Fruit fly (Drosophila melanogaster) whole organism, embryonic: ENCODE data around the gene Pcd.

Experiments used
- CG10274 ChIP-seq: fragments of 200-800 bp; sonication (Bioruptor generic); optimal IDR thresholded peaks from 3 replicates; lab custom pipeline; 2017; ENCODE audit warnings: missing biosample characterization, mild to moderate bottlenecking, missing genetic modification characterization
- CG10366 ChIP-seq: fragments of 200-800 bp; sonication (Bioruptor generic); IDR thresholded peaks from 2 replicates; pipeline ENCODE4 v1.3.6; 2022; ENCODE audit warnings: missing biosample characterization, missing genetic modification characterization
- CG13287 ChIP-seq: fragments of 200-800 bp; sonication (Bioruptor generic); IDR thresholded peaks from 2 replicates; pipeline ENCODE4 v1.3.6; 2022; ENCODE audit warnings: missing biosample characterization, missing genetic modification characterization; ENCODE audit not compliant: partially characterized antibody
- CG14965 ChIP-seq: fragments of 200-800 bp; sonication (Bioruptor generic); optimal IDR thresholded peaks from 2 replicates; lab custom pipeline; 2016; ENCODE audit warnings: missing biosample characterization, missing genetic modification characterization, borderline replicate concordance
- CG15601 ChIP-seq: fragments of 200-800 bp; sonication (Bioruptor generic); optimal IDR thresholded peaks from 3 replicates; lab custom pipeline; 2019; ENCODE audit warnings: missing biosample characterization, mild to moderate bottlenecking, missing genetic modification characterization, moderate library complexity
- CG17385 ChIP-seq: fragments of 200-800 bp; sonication (Bioruptor generic); optimal IDR thresholded peaks from 3 replicates; lab custom pipeline; 2018; ENCODE audit warnings: missing biosample characterization, mild to moderate bottlenecking, missing genetic modification characterization
- CG17612 ChIP-seq: fragments of 200-800 bp; sonication (Bioruptor generic); IDR thresholded peaks from 2 replicates; pipeline ENCODE4 v1.3.6; 2022; ENCODE audit warnings: missing biosample characterization, missing genetic modification characterization
- CG17912 ChIP-seq: fragments of 200-800 bp; sonication (Bioruptor generic); optimal IDR thresholded peaks from 2 replicates; lab custom pipeline; 2018; ENCODE audit warnings: missing biosample characterization, mild to moderate bottlenecking, missing genetic modification characterization
- CG1832 ChIP-seq: fragments of 200-800 bp; sonication (Bioruptor generic); optimal IDR thresholded peaks from 2 replicates; lab custom pipeline; 2017; ENCODE audit warnings: missing biosample characterization, mild to moderate bottlenecking, missing genetic modification characterization, inconsistent platforms
- CG2116 ChIP-seq: fragments of 200-800 bp; sonication (Bioruptor generic); optimal IDR thresholded peaks from 3 replicates; lab custom pipeline; 2018; ENCODE audit warnings: missing biosample characterization, mild to moderate bottlenecking, missing genetic modification characterization
- CG2678 ChIP-seq: fragments of 200-800 bp; sonication (Bioruptor generic); optimal IDR thresholded peaks from 3 replicates; lab custom pipeline; 2019; ENCODE audit warnings: missing biosample characterization, mild to moderate bottlenecking, missing genetic modification characterization, moderate library complexity
- CG30431 ChIP-seq: fragments of 200-800 bp; sonication (Bioruptor generic); optimal IDR thresholded peaks from 2 replicates; lab custom pipeline; 2017; ENCODE audit warnings: missing biosample characterization, missing genetic modification characterization
- CG3995 ChIP-seq: fragments of 200-800 bp; sonication (Bioruptor generic); optimal IDR thresholded peaks from 3 replicates; lab custom pipeline; 2016; ENCODE audit warnings: missing biosample characterization, missing genetic modification characterization
- CG5953 ChIP-seq: fragments of 200-800 bp; sonication (Bioruptor generic); IDR thresholded peaks from 2 replicates; pipeline ENCODE4 v1.3.6; 2022; ENCODE audit warnings: missing biosample characterization, missing genetic modification characterization
- CG6854 ChIP-seq: fragments of 200-800 bp; sonication (Bioruptor generic); optimal IDR thresholded peaks from 3 replicates; lab custom pipeline; 2017; ENCODE audit warnings: missing biosample characterization, mild to moderate bottlenecking, missing genetic modification characterization
- CG8359 ChIP-seq: fragments of 200-800 bp; sonication (Bioruptor generic); optimal IDR thresholded peaks from 2 replicates; lab custom pipeline; 2017; ENCODE audit warnings: missing biosample characterization, mild to moderate bottlenecking, missing genetic modification characterization, borderline replicate concordance
- CG8478 ChIP-seq: fragments of >200 bp; optimal IDR thresholded peaks from 2 replicates; lab custom pipeline; 2018
- CG8765 ChIP-seq: fragments of 200-800 bp; sonication (Bioruptor generic); IDR thresholded peaks from 2 replicates; pipeline ENCODE4 v1.3.6; 2022; ENCODE audit warnings: missing biosample characterization, missing genetic modification characterization
- CHES-1-like ChIP-seq: fragments of 200-800 bp; sonication (Bioruptor generic); optimal IDR thresholded peaks from 2 replicates; lab custom pipeline; 2016; ENCODE audit warnings: missing biosample characterization, missing genetic modification characterization
- CkIIα-i1 ChIP-seq: fragments of 200-800 bp; sonication (Bioruptor generic); IDR thresholded peaks from 2 replicates; pipeline ENCODE4 v1.3.6; 2022; ENCODE audit warnings: missing biosample characterization, missing genetic modification characterization
- D19A ChIP-seq: fragments of 200-800 bp; optimal IDR thresholded peaks from 3 replicates; lab custom pipeline; 2019; ENCODE audit warnings: missing biosample characterization, mild to moderate bottlenecking, missing genetic modification characterization, moderate library complexity
- D19B ChIP-seq: fragments of 200-800 bp; sonication (Bioruptor generic); optimal IDR thresholded peaks from 2 replicates; lab custom pipeline; 2017; ENCODE audit warnings: missing biosample characterization, mild to moderate bottlenecking, missing genetic modification characterization
- Doc3 ChIP-seq: fragments of 200-800 bp; sonication (Bioruptor generic); IDR thresholded peaks from 3 replicates; pipeline ENCODE4 v1.3.6; 2022; ENCODE audit warnings: missing biosample characterization, missing genetic modification characterization; ENCODE audit not compliant: partially characterized antibody
- Drgx ChIP-seq: fragments of 200-800 bp; sonication (Bioruptor generic); IDR thresholded peaks from 2 replicates; pipeline ENCODE4 v1.3.6; 2022; ENCODE audit warnings: missing biosample characterization, missing genetic modification characterization
- Fer3 ChIP-seq: fragments of 200-800 bp; sonication (Bioruptor generic); optimal IDR thresholded peaks from 2 replicates; lab custom pipeline; 2018; ENCODE audit warnings: missing biosample characterization, mild to moderate bottlenecking, missing genetic modification characterization, moderate library complexity
- Med ChIP-seq: fragments of 200-800 bp; sonication (Bioruptor generic); peaks from one replicate; lab custom pipeline; 2016; ENCODE audit warnings: missing biosample characterization, missing genetic modification characterization, mild to moderate bottlenecking, inconsistent platforms, moderate library complexity
- Ravus ChIP-seq: fragments of 200-800 bp; sonication (Bioruptor generic); IDR thresholded peaks from 2 replicates; pipeline ENCODE4 v1.3.6; 2022; ENCODE audit warnings: missing biosample characterization, missing genetic modification characterization
- Sry-δ ChIP-seq: fragments of 200-800 bp; sonication (Bioruptor generic); optimal IDR thresholded peaks from 2 replicates; lab custom pipeline; 2016; ENCODE audit warnings: missing biosample characterization, missing genetic modification characterization
- az2 ChIP-seq: fragments of 200-800 bp; sonication (Bioruptor generic); optimal IDR thresholded peaks from 3 replicates; lab custom pipeline; 2016; ENCODE audit warnings: missing biosample characterization, missing genetic modification characterization
- bab2 ChIP-seq: fragments of 200-800 bp; sonication (Bioruptor generic); optimal IDR thresholded peaks from 2 replicates; lab custom pipeline; 2016; ENCODE audit warnings: missing biosample characterization, missing genetic modification characterization
- bowl ChIP-seq: fragments of 200-800 bp; sonication (Bioruptor generic); IDR thresholded peaks from 2 replicates; pipeline ENCODE4 v1.3.6; 2022; ENCODE audit warnings: missing biosample characterization, missing genetic modification characterization
- br ChIP-seq: fragments of >200 bp; optimal IDR thresholded peaks from 2 replicates; lab custom pipeline; 2017
- bsh ChIP-seq, 2 experiments: fragments of 200-800 bp; sonication (Bioruptor generic); optimal IDR thresholded peaks; 2 replicates each; lab custom pipeline; 2017 to 2018; ENCODE audit warnings: mild to moderate bottlenecking in 2 of 2, missing biosample characterization in 2 of 2, missing genetic modification characterization in 2 of 2, moderate library complexity in 1 of 2
- corto ChIP-seq: fragments of 200-800 bp; sonication (Bioruptor generic); optimal IDR thresholded peaks from 2 replicates; lab custom pipeline; 2016; ENCODE audit warnings: missing biosample characterization, mild to moderate bottlenecking, missing genetic modification characterization, moderate library complexity
- danr ChIP-seq: fragments of 200-800 bp; sonication (Bioruptor generic); IDR thresholded peaks from 2 replicates; pipeline ENCODE4 v1.3.6; 2022; ENCODE audit warnings: missing biosample characterization, missing genetic modification characterization
- ems ChIP-seq: fragments of 200-800 bp; sonication (Bioruptor generic); optimal IDR thresholded peaks from 3 replicates; lab custom pipeline; 2016; ENCODE audit warnings: missing biosample characterization, missing genetic modification characterization
- en ChIP-seq: fragments of 200-800 bp; sonication (Bioruptor generic); optimal IDR thresholded peaks from 2 replicates; lab custom pipeline; 2016; ENCODE audit warnings: missing biosample characterization, missing genetic modification characterization
- esg ChIP-seq: fragments of 200-800 bp; sonication (Bioruptor generic); conservative IDR thresholded peaks from 2 replicates; pipeline ENCODE4 v1.3.6; 2022; ENCODE audit warnings: missing biosample characterization, missing genetic modification characterization
- fd102C ChIP-seq: fragments of 200-800 bp; sonication (Bioruptor generic); optimal IDR thresholded peaks from 2 replicates; lab custom pipeline; 2018; ENCODE audit warnings: missing biosample characterization, mild to moderate bottlenecking, missing genetic modification characterization, moderate library complexity
- gem ChIP-seq: fragments of 200-800 bp; sonication (Bioruptor generic); optimal IDR thresholded peaks from 2 replicates; lab custom pipeline; 2019; ENCODE audit warnings: missing biosample characterization, mild to moderate bottlenecking, missing genetic modification characterization, moderate library complexity
- grau ChIP-seq: fragments of 200-800 bp; optimal IDR thresholded peaks from 3 replicates; lab custom pipeline; 2019; ENCODE audit warnings: missing biosample characterization, mild to moderate bottlenecking, missing genetic modification characterization, moderate library complexity
- luna ChIP-seq: fragments of 200-800 bp; sonication (Bioruptor generic); optimal IDR thresholded peaks from 2 replicates; lab custom pipeline; 2016; ENCODE audit warnings: missing biosample characterization, missing genetic modification characterization
- nmo ChIP-seq: fragments of 200-800 bp; sonication (Bioruptor generic); optimal IDR thresholded peaks from 2 replicates; lab custom pipeline; 2018; ENCODE audit warnings: missing biosample characterization, mild to moderate bottlenecking, missing genetic modification characterization, moderate library complexity
- pita ChIP-seq: fragments of 200-800 bp; sonication (Bioruptor generic); optimal IDR thresholded peaks from 2 replicates; lab custom pipeline; 2017; ENCODE audit warnings: missing biosample characterization, mild to moderate bottlenecking, missing genetic modification characterization
- prd ChIP-seq, 3 experiments: fragments of >200 bp in 2 of 3; fragments of 200-800 bp in 1 of 3; sonication (Bioruptor generic) in 1 of 3; optimal IDR thresholded peaks in 2 of 3; IDR thresholded peaks in 1 of 3; 2 replicates in 2 of 3; 3 replicates in 1 of 3; pipeline versions ENCODE4 v1.3.6 to Lab custom; 2017 to 2022; ENCODE audit warnings: missing biosample characterization in 1 of 3, missing genetic modification characterization in 1 of 3
- pum ChIP-seq: fragments of 200-800 bp; sonication (Bioruptor generic); optimal IDR thresholded peaks from 2 replicates; lab custom pipeline; 2016; ENCODE audit warnings: missing biosample characterization, missing genetic modification characterization
- row ChIP-seq: fragments of 200-800 bp; sonication (Bioruptor generic); IDR thresholded peaks from 3 replicates; pipeline ENCODE4 v1.3.6; 2022; ENCODE audit warnings: missing biosample characterization, missing genetic modification characterization
- sd ChIP-seq: fragments of 200-800 bp; sonication (Bioruptor generic); optimal IDR thresholded peaks from 3 replicates; lab custom pipeline; 2018; ENCODE audit warnings: missing biosample characterization, mild to moderate bottlenecking, missing genetic modification characterization, moderate library complexity
- tna ChIP-seq: fragments of 200-800 bp; sonication (Bioruptor generic); IDR thresholded peaks from 2 replicates; pipeline ENCODE4 v1.3.6; 2022; ENCODE audit warnings: missing biosample characterization, missing genetic modification characterization; ENCODE audit not compliant: partially characterized antibody

The Pcd gene

DNA sequence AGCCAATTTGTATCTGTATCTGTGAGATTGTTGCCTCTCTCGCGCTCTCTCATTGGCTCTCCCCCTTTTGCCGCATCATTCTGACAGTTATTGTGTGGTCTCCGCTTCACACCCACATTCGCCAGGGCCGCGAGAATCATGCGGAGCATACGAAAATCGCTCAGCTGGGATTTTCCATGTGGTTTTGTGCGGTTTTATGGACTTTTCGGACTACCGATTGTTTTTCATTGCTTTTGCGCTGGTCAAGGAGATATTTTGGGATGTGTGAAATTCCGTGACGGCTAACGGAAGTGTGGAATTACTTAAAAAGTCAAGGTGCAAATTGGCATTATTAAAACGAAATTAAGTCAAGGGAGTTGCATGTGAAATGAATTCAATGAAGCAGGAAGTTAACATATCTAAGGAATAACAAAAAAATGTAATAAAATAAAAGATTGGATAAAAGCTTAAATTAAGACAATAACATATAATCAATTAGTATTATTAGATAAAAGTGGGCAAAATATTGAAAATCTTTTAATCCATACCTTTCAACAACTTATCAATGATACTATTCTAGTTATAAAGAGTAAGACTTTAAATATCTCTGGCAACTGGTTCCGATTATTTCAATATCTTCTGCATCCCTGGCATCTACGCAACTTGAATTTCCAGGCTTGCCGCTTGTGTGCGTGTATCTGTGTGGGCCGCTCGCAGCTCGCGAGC, 49.3 kb downstream of the Pcd start (continued):
- TF ChIP-seq ems (GFP tag; lab: Kevin White, UChicago) = no peak
- peak; percentile 28; the same call in 1 of the 3 replicates for TF ChIP-seq Doc3 (GFP tag; lab: Robert Waterston, UW)
- TF ChIP-seq CG17612 (GFP tag; lab: Robert Waterston, UW) = no peak
- no peak for TF ChIP-seq CG6854 (GFP tag; lab: Kevin White, UChicago)
- no peak for TF ChIP-seq bsh (GFP tag; optimal IDR thresholded peaks at IDR 0.05; lab: Kevin White, UChicago)
- TF ChIP-seq CG15601 = no peak
- TF ChIP-seq gem (tag; lab: Kevin White, UChicago) = peak; percentile 63
- TF ChIP-seq Sry-δ (GFP tag; lab: Kevin White, UChicago) = peak; percentile 3
- peak; percentile 15 for TF ChIP-seq CG10274 (GFP tag; lab: Kevin White, UChicago)
- no peak for TF ChIP-seq br (lab: Kevin White, UChicago)
- peak; percentile 3 for TF ChIP-seq pum (GFP tag; lab: Kevin White, UChicago)
- TF ChIP-seq luna = no peak
- peak; percentile 2 for TF ChIP-seq CG3995 (GFP tag; lab: Kevin White, UChicago)
- no peak for TF ChIP-seq CG17912 (GFP tag; lab: Kevin White, UChicago)
- peak; percentile 25; the same call in 1 of the 2 replicates for TF ChIP-seq CG10366
- no peak for TF ChIP-seq Fer3 (tag; lab: Kevin White, UChicago)
- TF ChIP-seq corto (GFP tag; lab: Kevin White, UChicago) = no peak
- no peak for TF ChIP-seq tna (GFP tag; lab: Robert Waterston, UW)
- no peak for TF ChIP-seq CG17385 (GFP tag; lab: Kevin White, UChicago)
- no peak for TF ChIP-seq sd (tag; lab: Kevin White, UChicago)
- TF ChIP-seq Ravus (GFP tag; lab: Robert Waterston, UW) = no peak
- TF ChIP-seq nmo (GFP tag; lab: Kevin White, UChicago) = peak; percentile 36
- TF ChIP-seq Drgx (GFP tag; lab: Robert Waterston, UW) = no peak
- peak; percentile 39 for TF ChIP-seq az2 (GFP tag; lab: Kevin White, UChicago)
- TF ChIP-seq fd102C (GFP tag; lab: Kevin White, UChicago) = no peak
- no peak for TF ChIP-seq bowl (GFP tag; lab: Robert Waterston, UW)
- TF ChIP-seq D19A (tag; lab: Kevin White, UChicago) = no peak
- peak; percentile 48; the same call in 1 of the 2 replicates for TF ChIP-seq CG8765 (GFP tag; lab: Robert Waterston, UW)
- TF ChIP-seq en (GFP tag; lab: Kevin White, UChicago) = no peak
- TF ChIP-seq prd (optimal IDR thresholded peaks at IDR 0.05; lab: Kevin White, UChicago) = no peak
- peak; percentile 51; the same call in 2 of the 3 replicates for TF ChIP-seq prd (GFP tag; IDR thresholded peaks at IDR 0.05; lab: Robert Waterston, UW)
- TF ChIP-seq CG2678 = peak; percentile 73
- TF ChIP-seq CG8478 = no peak
- no peak for TF ChIP-seq CG5953
- peak; percentile 42 for TF ChIP-seq D19B (GFP tag; lab: Kevin White, UChicago)
- TF ChIP-seq esg (GFP tag; lab: Robert Waterston, UW) = no peak
- TF ChIP-seq CG8359 (GFP tag; lab: Kevin White, UChicago) = peak; percentile 61
- TF ChIP-seq Med (GFP tag; lab: Kevin White, UChicago) = peak; percentile 24
- no peak for TF ChIP-seq CG1832
- no peak for TF ChIP-seq bab2 (GFP tag; lab: Kevin White, UChicago)
- no peak for TF ChIP-seq grau
- 0 out of 2 replicates have a peak, but pooled peaks have one; percentile 20 for TF ChIP-seq danr (GFP tag; lab: Robert Waterston, UW)
- no peak for TF ChIP-seq CkIIα-i1 (GFP tag; lab: Robert Waterston, UW)
- TF ChIP-seq CG30431 = peak; percentile 4
- peak; percentile 82 for TF ChIP-seq row (GFP tag; lab: Robert Waterston, UW)
- TF ChIP-seq CHES-1-like (GFP tag; lab: Kevin White, UChicago) = no peak
- TF ChIP-seq CG14965 (GFP tag; lab: Kevin White, UChicago) = no peak
- TF ChIP-seq CG2116 = no peak
- TF ChIP-seq CG13287 (GFP tag; lab: Robert Waterston, UW) = no peak
- TF ChIP-seq pita (GFP tag; lab: Kevin White, UChicago) = no peak
